Fruit fly (Drosophila melanogaster): ENCODE data around the gene Cog8.
A peak's percentile ranks its signal among the peaks of the same experiment; 100 is the strongest.

Gene Cog8

dm6 chr2L:11501427-11501968, 2.8 kb upstream of the Cog8 start, which contains the start of gene spz4:
Gene spz4 (plus strand): TSS chr2L:11501715.
- TF ChIP-seq CG7101 (tag; optimal IDR thresholded peaks at IDR 0.05) = no peak
- no peak for TF ChIP-seq CG1620 (GFP tag; optimal IDR thresholded peaks at IDR 0.05)
- TF ChIP-seq Crg-1 (GFP tag; optimal IDR thresholded peaks at IDR 0.05) = no peak
- TF ChIP-seq tj (GFP tag; optimal IDR thresholded peaks at IDR 0.05) = no peak
- TF ChIP-seq CG12768 (GFP tag; optimal IDR thresholded peaks at IDR 0.05) = no peak
- no peak for TF ChIP-seq toe (GFP tag; optimal IDR thresholded peaks at IDR 0.05)
- no peak for TF ChIP-seq Clk (GFP tag; optimal IDR thresholded peaks at IDR 0.05)
- no peak for TF ChIP-seq CG33017 (tag; optimal IDR thresholded peaks at IDR 0.05)
- TF ChIP-seq pad (GFP tag; optimal IDR thresholded peaks at IDR 0.05) = no peak
- no peak for TF ChIP-seq CG5204 (GFP tag; optimal IDR thresholded peaks at IDR 0.05)

- TF ChIP-seq CG14711 (tag; optimal IDR thresholded peaks at IDR 0.05) (no peak), Hr96 (GFP tag; optimal IDR thresholded peaks at IDR 0.05) (no peak), Clk (GFP tag; optimal IDR thresholded peaks at IDR 0.05) (no peak), CG11617 (GFP tag; optimal IDR thresholded peaks at IDR 0.05) (no peak), cnc (optimal IDR thresholded peaks at IDR 0.05) (no peak), CG7045 (GFP tag; optimal IDR thresholded peaks at IDR 0.05) (no peak), ovo (GFP tag; optimal IDR thresholded peaks at IDR 0.05) (no peak), CG33017 (tag; optimal IDR thresholded peaks at IDR 0.05) (no peak), Mnt (GFP tag; optimal IDR thresholded peaks at IDR 0.05) (no peak), CG7101 (tag; optimal IDR thresholded peaks at IDR 0.05) (no peak), tj (GFP tag; optimal IDR thresholded peaks at IDR 0.05) (no peak), toe (GFP tag; optimal IDR thresholded peaks at IDR 0.05) (no peak), CG1620 (GFP tag; optimal IDR thresholded peaks at IDR 0.05) (no peak), kay (GFP tag; ENCODE audit: borderline replicate concordance) (no peak), bab1 (GFP tag; optimal IDR thresholded peaks at IDR 0.05) (no peak), pad (GFP tag; optimal IDR thresholded peaks at IDR 0.05) (no peak), cic (GFP tag; optimal IDR thresholded peaks at IDR 0.05) (no peak), CG12768 (GFP tag; optimal IDR thresholded peaks at IDR 0.05) (no peak), CG5204 (GFP tag; optimal IDR thresholded peaks at IDR 0.05) (no peak), Crg-1 (GFP tag; optimal IDR thresholded peaks at IDR 0.05) (no peak)
Observed at dm6 chr2L:11500649-11501048, 1.9 kb upstream of the Cog8 start.

- no peak for TF ChIP-seq Hr96 (GFP tag; optimal IDR thresholded peaks at IDR 0.05)
- no peak for TF ChIP-seq CG33017 (tag; optimal IDR thresholded peaks at IDR 0.05)
- no peak for TF ChIP-seq kay (GFP tag; ENCODE audit: borderline replicate concordance)
- TF ChIP-seq cnc (optimal IDR thresholded peaks at IDR 0.05) = no peak
- no peak for TF ChIP-seq cic (GFP tag; optimal IDR thresholded peaks at IDR 0.05)
- TF ChIP-seq CG7101 (tag; optimal IDR thresholded peaks at IDR 0.05) = no peak
- TF ChIP-seq CG12768 (GFP tag; optimal IDR thresholded peaks at IDR 0.05) = no peak
- no peak for TF ChIP-seq CG7045 (GFP tag; optimal IDR thresholded peaks at IDR 0.05)
- TF ChIP-seq tj (GFP tag; optimal IDR thresholded peaks at IDR 0.05) = no peak
- TF ChIP-seq pad (GFP tag; optimal IDR thresholded peaks at IDR 0.05) = no peak
- no peak for TF ChIP-seq CG11617 (GFP tag; optimal IDR thresholded peaks at IDR 0.05)
- TF ChIP-seq CG5204 (GFP tag; optimal IDR thresholded peaks at IDR 0.05) = no peak
- TF ChIP-seq ovo (GFP tag; optimal IDR thresholded peaks at IDR 0.05) = no peak
- no peak for TF ChIP-seq bab1 (GFP tag; optimal IDR thresholded peaks at IDR 0.05)
- no peak for TF ChIP-seq toe (GFP tag; optimal IDR thresholded peaks at IDR 0.05)
- no peak for TF ChIP-seq Crg-1 (GFP tag; optimal IDR thresholded peaks at IDR 0.05)
Observed at dm6 chr2L:11493933-11494332, 4.8 kb downstream of the Cog8 start.

- TF ChIP-seq CG7045 (GFP tag; optimal IDR thresholded peaks at IDR 0.05) (no peak), Mnt (GFP tag; optimal IDR thresholded peaks at IDR 0.05) (no peak), cnc (optimal IDR thresholded peaks at IDR 0.05) (no peak), bab1 (GFP tag; optimal IDR thresholded peaks at IDR 0.05) (no peak), CG33017 (tag; optimal IDR thresholded peaks at IDR 0.05) (no peak), CG12768 (GFP tag; optimal IDR thresholded peaks at IDR 0.05) (no peak)
Observed at dm6 chr2L:11488465-11489037, 10.2 kb downstream of the Cog8 start.

- no peak for TF ChIP-seq cnc (optimal IDR thresholded peaks at IDR 0.05)
- TF ChIP-seq kay (GFP tag; ENCODE audit: borderline replicate concordance) = peak; percentile 61
- no peak for TF ChIP-seq bab1 (GFP tag; optimal IDR thresholded peaks at IDR 0.05)
Observed at dm6 chr2L:11484407-11484806, 14.3 kb downstream of the Cog8 start, which contains the start of the genes CG43355 and sala. Gene CG43355 (plus strand): TSS chr2L:11484707. Gene sala (plus strand): TSS chr2L:11484707.

- TF ChIP-seq toe (GFP tag; optimal IDR thresholded peaks at IDR 0.05) (no peak), Hr96 (GFP tag; optimal IDR thresholded peaks at IDR 0.05) (no peak), CG12768 (GFP tag; optimal IDR thresholded peaks at IDR 0.05) (no peak), ovo (GFP tag; optimal IDR thresholded peaks at IDR 0.05) (no peak), tj (GFP tag; optimal IDR thresholded peaks at IDR 0.05) (no peak), CG33017 (tag; optimal IDR thresholded peaks at IDR 0.05) (no peak), cnc (optimal IDR thresholded peaks at IDR 0.05) (no peak), pad (GFP tag; optimal IDR thresholded peaks at IDR 0.05) (no peak), CG7101 (tag; optimal IDR thresholded peaks at IDR 0.05) (no peak), cic (GFP tag; optimal IDR thresholded peaks at IDR 0.05) (no peak), Clk (GFP tag; optimal IDR thresholded peaks at IDR 0.05) (no peak), CG11617 (GFP tag; optimal IDR thresholded peaks at IDR 0.05) (no peak), CG14711 (tag; optimal IDR thresholded peaks at IDR 0.05) (no peak), kay (GFP tag; ENCODE audit: borderline replicate concordance) (no peak)
Observed at dm6 chr2L:11474960-11475359, 23.8 kb downstream of the Cog8 start.
